Fruit fly (Drosophila melanogaster) S2 (cell line): ENCODE data around the gene sunn.

Experiments
- CG8478 ChIP-seq: fragments of >200 bp; optimal IDR thresholded peaks from 2 replicates; lab custom pipeline; 2018
- CTCF ChIP-seq, 2 experiments: fragments of >200 bp; optimal IDR thresholded peaks; 2 replicates each; lab custom pipeline; 2018

DNA sequence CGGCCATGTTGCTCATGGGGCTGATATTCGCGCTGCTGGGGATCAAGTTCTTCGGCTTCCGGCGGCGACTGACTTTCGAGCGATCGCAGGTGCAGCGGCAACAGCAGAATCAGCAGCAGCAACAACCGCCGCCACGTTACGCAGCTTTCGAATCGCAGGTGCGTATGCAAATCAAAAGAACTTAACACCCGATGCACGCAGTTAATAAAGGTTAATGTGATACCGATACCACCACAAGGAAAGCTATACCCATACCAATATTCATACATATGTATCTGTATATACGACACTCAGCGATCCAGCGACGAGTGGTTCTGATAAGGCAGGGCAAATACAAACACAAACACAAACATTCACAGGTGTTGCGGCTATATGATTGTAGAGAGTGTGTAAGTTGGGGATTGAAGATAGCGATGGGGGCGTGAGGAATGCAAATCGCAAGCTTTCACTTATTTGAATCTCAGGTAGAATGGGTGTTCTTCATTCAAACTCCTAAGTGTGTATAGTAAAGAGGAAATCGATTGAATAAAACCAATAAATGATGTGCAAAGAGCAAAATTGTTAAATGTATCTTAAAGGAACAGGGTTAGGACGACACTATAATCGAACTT lies 49.3 kb downstream of the sunn start:
- no peak for TF ChIP-seq CG8478
- no peak for TF ChIP-seq CTCF (optimal IDR thresholded peaks at IDR 0.05; lab: Kevin White, UChicago)
